Fruit fly (Drosophila melanogaster): ENCODE measurements around the gene Prosbeta7.

Prosbeta7 gene

DNA sequence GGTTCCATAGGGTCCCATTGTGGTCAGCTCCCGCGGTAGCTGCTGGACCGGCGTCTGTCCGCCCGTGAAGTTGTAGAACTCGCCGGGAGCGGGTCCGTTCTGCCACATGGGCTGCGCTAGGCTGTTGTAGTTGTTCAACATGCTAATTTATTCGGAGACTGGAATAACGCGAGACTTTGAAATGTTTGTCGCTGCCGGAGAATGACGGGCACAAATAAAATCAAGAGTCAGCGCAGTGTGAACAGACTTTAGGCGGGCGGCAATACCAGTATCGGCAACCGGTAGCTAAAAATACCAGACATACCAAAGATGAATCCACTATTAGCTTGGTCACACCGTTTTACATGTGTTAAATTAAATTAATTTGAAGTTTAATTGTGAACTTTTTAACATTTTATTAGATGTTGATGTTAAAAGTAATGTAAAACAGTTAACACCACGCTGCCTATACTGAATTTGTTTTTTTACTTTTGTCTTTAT, at the start of gene Prosbeta7 (continued):
- TF ChIP-seq gfzf (GFP tag; optimal IDR thresholded peaks at IDR 0.05) (peak; percentile 92), Neu2 (GFP tag; optimal IDR thresholded peaks at IDR 0.05; ENCODE audit: borderline replicate concordance) (no peak), Fer3 (tag; optimal IDR thresholded peaks at IDR 0.05) (no peak), Poxn (GFP tag; IDR thresholded peaks at IDR 0.05) (no peak), CoRest (tag; optimal IDR thresholded peaks at IDR 0.05) (no peak), CG6689 (GFP tag; IDR thresholded peaks at IDR 0.05) (no peak), Nf-YB (GFP tag; optimal IDR thresholded peaks at IDR 0.05) (no peak), mld (GFP tag; IDR thresholded peaks at IDR 0.05; ENCODE audit: partially characterized antibody) (no peak), Doc2 (GFP tag; IDR thresholded peaks at IDR 0.05) (no peak), CG43689 (GFP tag; IDR thresholded peaks at IDR 0.05) (no peak), CG7556 (GFP tag; optimal IDR thresholded peaks at IDR 0.05) (no peak), MESR4 (GFP tag; optimal IDR thresholded peaks at IDR 0.05) (peak; percentile 90), CG14965 (GFP tag; optimal IDR thresholded peaks at IDR 0.05; ENCODE audit: borderline replicate concordance) (no peak), CG3281 (GFP tag; optimal IDR thresholded peaks at IDR 0.05) (no peak), hbn (GFP tag; IDR thresholded peaks at IDR 0.05; ENCODE audit: partially characterized antibody) (peak; percentile 76), CG6813 (GFP tag; optimal IDR thresholded peaks at IDR 0.05) (no peak), CG17359 (tag; optimal IDR thresholded peaks at IDR 0.05) (no peak), CG32772 (GFP tag; IDR thresholded peaks at IDR 0.05) (no peak), Bteb2 (GFP tag; optimal IDR thresholded peaks at IDR 0.05) (no peak), CG34224 (GFP tag; IDR thresholded peaks at IDR 0.05; ENCODE audit: partially characterized antibody) (peak; percentile 83), CG14710 (tag; optimal IDR thresholded peaks at IDR 0.05) (peak; percentile 37), CG18619 (GFP tag; optimal IDR thresholded peaks at IDR 0.05) (no peak), cad (GFP tag; optimal IDR thresholded peaks at IDR 0.05) (no peak), CG4707 (GFP tag; optimal IDR thresholded peaks at IDR 0.05) (no peak), zfh1 (GFP tag; IDR thresholded peaks at IDR 0.05) (no peak), CG10462 (GFP tag; optimal IDR thresholded peaks at IDR 0.05) (no peak), tx (GFP tag; optimal IDR thresholded peaks at IDR 0.05) (no peak), CG16863 (GFP tag; optimal IDR thresholded peaks at IDR 0.05) (no peak), amos (GFP tag; IDR thresholded peaks at IDR 0.05; ENCODE audit: partially characterized antibody) (peak; percentile 71; the same call in 1 of the 2 replicates), dpn (GFP tag; optimal IDR thresholded peaks at IDR 0.05) (no peak), Hand (GFP tag; optimal IDR thresholded peaks at IDR 0.05) (no peak), CG15514 (GFP tag; optimal IDR thresholded peaks at IDR 0.05) (peak; percentile 97), nau (GFP tag; optimal IDR thresholded peaks at IDR 0.05) (no peak), mirr (GFP tag; optimal IDR thresholded peaks at IDR 0.05) (no peak), Ets97D (GFP tag; optimal IDR thresholded peaks at IDR 0.05) (peak; percentile 34), dmrt11E (tag; optimal IDR thresholded peaks at IDR 0.05) (no peak), CG1602 (GFP tag; optimal IDR thresholded peaks at IDR 0.05) (no peak), Hsf (GFP tag; optimal IDR thresholded peaks at IDR 0.05) (no peak), Dbx (GFP tag; IDR thresholded peaks at IDR 0.05) (no peak), CG18011 (GFP tag; optimal IDR thresholded peaks at IDR 0.05) (no peak), NFAT (GFP tag; IDR thresholded peaks at IDR 0.05) (no peak), Hey (tag; optimal IDR thresholded peaks at IDR 0.05) (no peak), HLH3B (GFP tag; IDR thresholded peaks at IDR 0.05) (no peak), Sry-δ (GFP tag; optimal IDR thresholded peaks at IDR 0.05) (peak; percentile 5), Spps (tag; optimal IDR thresholded peaks at IDR 0.05) (no peak), slou (GFP tag; optimal IDR thresholded peaks at IDR 0.05) (no peak), dm (GFP tag; optimal IDR thresholded peaks at IDR 0.05) (peak; percentile 17), Ssrp (tag; optimal IDR thresholded peaks at IDR 0.05) (no peak), Eip74EF (GFP tag; optimal IDR thresholded peaks at IDR 0.05) (no peak)
